Worm (Caenorhabditis elegans): ENCODE results near the gene ttr-23.

The ttr-23 gene

ce11 chrV:10539114-10539513, 50.5 kb downstream of the ttr-23 start, which contains the start of gene F25D1.8:
F25D1.8 (plus strand) TSS chrV:10539414.
- TF ChIP-seq unc-62 (GFP tag; optimal IDR thresholded peaks at IDR 0.05) = no peak

Data from whole organism, dauer.